Worm (Caenorhabditis elegans) whole organism, late embryonic: ENCODE measurements around the gene F46H5.7.

ENCODE experiments used
- C08G9.2 ChIP-seq: sonication (generic microtip); optimal IDR thresholded peaks from 2 replicates; lab custom pipeline; 2016; ENCODE audit warnings: mild to moderate bottlenecking, missing genetic modification characterization, moderate library complexity, missing compliant biosample characterization
- C38D4.7 ChIP-seq: fragments of 200-800 bp; sonication (Bioruptor generic); optimal IDR thresholded peaks from 2 replicates; lab custom pipeline; 2018; ENCODE audit warnings: mild to moderate bottlenecking, missing genetic modification characterization, moderate library complexity, missing compliant biosample characterization
- F13H6.1 ChIP-seq: sonication (generic microtip); optimal IDR thresholded peaks from 2 replicates; lab custom pipeline; 2016; ENCODE audit warnings: missing genetic modification characterization, missing compliant biosample characterization
- K09A11.1 ChIP-seq: sonication (generic microtip); optimal IDR thresholded peaks from 2 replicates; lab custom pipeline; 2017; ENCODE audit warnings: antibody characterized with exemption, mild to moderate bottlenecking, missing genetic modification characterization, missing compliant biosample characterization; ENCODE audit not compliant: insufficient read depth
- Y22D7AL.16 ChIP-seq: sonication (generic microtip); optimal IDR thresholded peaks from 2 replicates; lab custom pipeline; 2016; ENCODE audit warnings: missing genetic modification characterization, missing compliant biosample characterization
- ahr-1 ChIP-seq: sonication (generic microtip); optimal IDR thresholded peaks from 2 replicates; lab custom pipeline; 2016; ENCODE audit warnings: missing genetic modification characterization, missing compliant biosample characterization
- ama-1 ChIP-seq: fragments of 150-350 bp; optimal IDR thresholded peaks from 2 replicates; lab custom pipeline; 2014
- ceh-18 ChIP-seq: sonication (generic microtip); optimal IDR thresholded peaks from 2 replicates; lab custom pipeline; 2016; ENCODE audit warnings: missing genetic modification characterization, missing compliant biosample characterization
- ceh-19 ChIP-seq: fragments of 200-800 bp; sonication (Bioruptor generic); optimal IDR thresholded peaks from 2 replicates; lab custom pipeline; 2018; ENCODE audit warnings: mild to moderate bottlenecking, missing genetic modification characterization, missing compliant biosample characterization
- ceh-2 ChIP-seq: sonication (generic microtip); optimal IDR thresholded peaks from 2 replicates; lab custom pipeline; 2016; ENCODE audit warnings: missing genotype, missing genetic modification characterization, missing compliant biosample characterization
- ceh-22 ChIP-seq: sonication (generic microtip); optimal IDR thresholded peaks from 2 replicates; lab custom pipeline; 2017; ENCODE audit warnings: missing biosample characterization, missing genetic modification characterization
- ceh-24 ChIP-seq: sonication (generic microtip); optimal IDR thresholded peaks from 2 replicates; lab custom pipeline; 2016; ENCODE audit warnings: mild to moderate bottlenecking, missing genetic modification characterization, missing compliant biosample characterization
- ceh-30 ChIP-seq: fragments of 150-350 bp; optimal IDR thresholded peaks from 2 replicates; lab custom pipeline; 2014; ENCODE audit warnings: missing biosample characterization, missing genetic modification characterization
- ceh-34 ChIP-seq: sonication (generic microtip); optimal IDR thresholded peaks from 2 replicates; lab custom pipeline; 2016; ENCODE audit warnings: mild to moderate bottlenecking, missing genetic modification characterization, missing compliant biosample characterization
- ceh-6 ChIP-seq: fragments of 200-800 bp; sonication (Bioruptor generic); optimal IDR thresholded peaks from 2 replicates; lab custom pipeline; 2018; ENCODE audit warnings: mild to moderate bottlenecking, missing genetic modification characterization, missing compliant biosample characterization
- dmd-4 ChIP-seq: sonication (generic microtip); optimal IDR thresholded peaks from 2 replicates; lab custom pipeline; 2016; ENCODE audit warnings: borderline replicate concordance, missing genetic modification characterization, missing compliant biosample characterization
- elt-2 ChIP-seq: sonication (generic microtip); optimal IDR thresholded peaks from 2 replicates; lab custom pipeline; 2016; ENCODE audit warnings: missing genetic modification reagents, missing genetic modification characterization, missing compliant biosample characterization
- elt-4 ChIP-seq: sonication (generic microtip); optimal IDR thresholded peaks from 2 replicates; lab custom pipeline; 2016; ENCODE audit warnings: missing genetic modification characterization, missing compliant biosample characterization
- ets-4 ChIP-seq: sonication (generic microtip); optimal IDR thresholded peaks from 2 replicates; lab custom pipeline; 2016; ENCODE audit warnings: missing genetic modification characterization, missing compliant biosample characterization
- fkh-10 ChIP-seq: fragments of 150-350 bp; optimal IDR thresholded peaks from 2 replicates; lab custom pipeline; 2014; ENCODE audit warnings: missing biosample characterization, missing genetic modification reagents, missing genetic modification characterization
- fkh-6 ChIP-seq: sonication (generic microtip); optimal IDR thresholded peaks from 2 replicates; lab custom pipeline; 2016; ENCODE audit warnings: missing genetic modification characterization, missing compliant biosample characterization
- hlh-13 ChIP-seq: fragments of 200-800 bp; sonication (Bioruptor generic); optimal IDR thresholded peaks from 2 replicates; lab custom pipeline; 2018; ENCODE audit warnings: mild to moderate bottlenecking, missing genetic modification characterization, missing compliant biosample characterization
- hlh-30 ChIP-seq: sonication (generic microtip); optimal IDR thresholded peaks from 2 replicates; lab custom pipeline; 2017; ENCODE audit warnings: antibody characterized with exemption, missing genetic modification characterization, missing compliant biosample characterization; ENCODE audit not compliant: insufficient read depth
- hlh-8 ChIP-seq: sonication (generic microtip); optimal IDR thresholded peaks from 2 replicates; lab custom pipeline; 2016; ENCODE audit warnings: missing genotype, missing genetic modification characterization, missing compliant biosample characterization
- lim-6 ChIP-seq: sonication (generic microtip); optimal IDR thresholded peaks from 2 replicates; lab custom pipeline; 2016; ENCODE audit warnings: missing genetic modification characterization, missing compliant biosample characterization
- madf-2 ChIP-seq: sonication (generic microtip); optimal IDR thresholded peaks from 2 replicates; lab custom pipeline; 2017; ENCODE audit warnings: missing genetic modification characterization, missing compliant biosample characterization
- mec-3 ChIP-seq: sonication (generic microtip); optimal IDR thresholded peaks from 2 replicates; lab custom pipeline; 2016; ENCODE audit warnings: borderline replicate concordance, missing genetic modification characterization, missing compliant biosample characterization
- nhr-11 ChIP-seq: fragments of 150-350 bp; optimal IDR thresholded peaks from 2 replicates; lab custom pipeline; 2014; ENCODE audit warnings: missing biosample characterization, missing genetic modification characterization
- pag-3 ChIP-seq: sonication (generic microtip); optimal IDR thresholded peaks from 2 replicates; lab custom pipeline; 2016; ENCODE audit warnings: missing compliant biosample characterization, missing genetic modification characterization, borderline replicate concordance
- pat-9 ChIP-seq: fragments of 200-800 bp; sonication (Bioruptor generic); optimal IDR thresholded peaks from 2 replicates; lab custom pipeline; 2018; ENCODE audit warnings: mild to moderate bottlenecking, missing genetic modification characterization, moderate library complexity, missing compliant biosample characterization
- pqm-1 ChIP-seq: sonication (generic microtip); optimal IDR thresholded peaks from 2 replicates; lab custom pipeline; 2016; ENCODE audit warnings: missing genetic modification characterization, missing compliant biosample characterization
- pros-1 ChIP-seq: fragments of 150-350 bp; optimal IDR thresholded peaks from 2 replicates; lab custom pipeline; 2014; ENCODE audit warnings: missing biosample characterization, missing genetic modification reagents, missing genetic modification characterization
- ref-2 ChIP-seq: sonication (generic microtip); optimal IDR thresholded peaks from 2 replicates; lab custom pipeline; 2016; ENCODE audit warnings: missing genetic modification characterization, missing compliant biosample characterization
- rnt-1 ChIP-seq: sonication (generic microtip); optimal IDR thresholded peaks from 2 replicates; lab custom pipeline; 2016; ENCODE audit warnings: missing genetic modification characterization, missing compliant biosample characterization
- sdc-2 ChIP-seq: sonication (generic microtip); optimal IDR thresholded peaks from 2 replicates; lab custom pipeline; 2016; ENCODE audit warnings: missing genotype, missing genetic modification characterization, missing compliant biosample characterization
- sox-2 ChIP-seq: fragments of 200-800 bp; sonication (Bioruptor generic); IDR thresholded peaks from 2 replicates; pipeline ENCODE4 v1.3.6; 2022; ENCODE audit warnings: missing genetic modification reagents, missing genetic modification characterization, missing compliant biosample characterization
- sox-4 ChIP-seq: sonication (generic microtip); optimal IDR thresholded peaks from 2 replicates; lab custom pipeline; 2017; ENCODE audit warnings: mild to moderate bottlenecking, missing genetic modification characterization, inconsistent platforms, missing compliant biosample characterization
- syd-9 ChIP-seq: sonication (generic microtip); optimal IDR thresholded peaks from 2 replicates; lab custom pipeline; 2016; ENCODE audit warnings: mild to moderate bottlenecking, missing genetic modification characterization, moderate library complexity, missing compliant biosample characterization
- ttx-3 ChIP-seq: sonication (generic microtip); optimal IDR thresholded peaks from 2 replicates; lab custom pipeline; 2016; ENCODE audit warnings: missing genetic modification reagents, missing genetic modification characterization, missing compliant biosample characterization
- unc-3 ChIP-seq, 2 experiments: fragments of 200-800 bp in 1 of 2; sonication (Bioruptor generic) in 1 of 2; sonication (generic microtip) in 1 of 2; conservative IDR thresholded peaks in 1 of 2; optimal IDR thresholded peaks in 1 of 2; 2 replicates each; pipeline versions ENCODE4 v1.3.6 to Lab custom; 2016 to 2022; ENCODE audit warnings: missing compliant biosample characterization in 2 of 2, missing genetic modification characterization in 2 of 2, missing genetic modification reagents in 1 of 2
- unc-42 ChIP-seq: sonication (generic microtip); optimal IDR thresholded peaks from 2 replicates; lab custom pipeline; 2016; ENCODE audit warnings: missing genotype, missing genetic modification characterization, missing compliant biosample characterization
- unc-55 ChIP-seq: sonication (generic microtip); optimal IDR thresholded peaks from 2 replicates; lab custom pipeline; 2017; ENCODE audit warnings: missing biosample characterization, missing genetic modification reagents, missing genetic modification characterization
- unc-86 ChIP-seq: sonication (generic microtip); optimal IDR thresholded peaks from 2 replicates; lab custom pipeline; 2016; ENCODE audit warnings: missing genetic modification characterization, missing compliant biosample characterization
- ztf-16 ChIP-seq: sonication (generic microtip); optimal IDR thresholded peaks from 2 replicates; lab custom pipeline; 2017; ENCODE audit warnings: missing genetic modification characterization, missing compliant biosample characterization

The F46H5.7 gene

ce11 chrX:7234074-7234453 lies 8.7 kb downstream of the F46H5.7 start:
- no peak for TF ChIP-seq C38D4.7 (GFP tag; lab: Kevin White, UChicago)

- TF ChIP-seq ets-4 (tag; lab: Kevin White, UChicago), result no peak
- TF ChIP-seq ceh-18 (tag; lab: Kevin White, UChicago), result no peak
- TF ChIP-seq ceh-34 (tag; lab: Kevin White, UChicago), result peak; percentile 34
- peak; percentile 38 for TF ChIP-seq elt-2 (tag; lab: Kevin White, UChicago)
- no peak for TF ChIP-seq ceh-19
- TF ChIP-seq pat-9 (tag; lab: Kevin White, UChicago), result no peak
- TF ChIP-seq ama-1 (lab: Kevin White, UChicago), result no peak
- TF ChIP-seq hlh-13, result no peak
- no peak for TF ChIP-seq fkh-10 (GFP tag; lab: Kevin White, UChicago)
- TF ChIP-seq K09A11.1 (tag; lab: Kevin White, UChicago), result no peak
Measured at ce11 chrX:7233127-7234073, 9.4 kb downstream of the F46H5.7 start.

ce11 chrX:7232158-7232822 lies 10.5 kb downstream of the F46H5.7 start:
- TF ChIP-seq unc-86 (no peak), rnt-1 (tag; lab: Kevin White, UChicago) (no peak), fkh-10 (GFP tag; lab: Kevin White, UChicago) (no peak), syd-9 (tag; lab: Kevin White, UChicago) (peak; percentile 74), unc-42 (peak; percentile 50), C38D4.7 (GFP tag; lab: Kevin White, UChicago) (no peak), hlh-30 (tag; lab: Kevin White, UChicago) (no peak), ceh-2 (no peak), madf-2 (tag; lab: Kevin White, UChicago) (no peak), C08G9.2 (tag; lab: Kevin White, UChicago) (no peak), ceh-24 (tag; lab: Kevin White, UChicago) (no peak), nhr-11 (tag; lab: Kevin White, UChicago) (no peak), ttx-3 (tag; lab: Kevin White, UChicago) (no peak), Y22D7AL.16 (no peak), ceh-34 (tag; lab: Kevin White, UChicago) (peak; percentile 2), ceh-6 (GFP tag; lab: Kevin White, UChicago) (no peak), sox-2 (GFP tag; lab: Robert Waterston, UW) (no peak), fkh-6 (tag; lab: Kevin White, UChicago) (no peak), elt-2 (tag; lab: Kevin White, UChicago) (no peak), sox-4 (tag; lab: Kevin White, UChicago) (no peak), pros-1 (tag; lab: Kevin White, UChicago) (no peak), hlh-8 (tag; lab: Kevin White, UChicago) (no peak), ztf-16 (tag; lab: Kevin White, UChicago) (no peak), unc-55 (GFP tag; lab: Kevin White, UChicago) (peak; percentile 4), mec-3 (tag; lab: Kevin White, UChicago) (no peak), unc-3 (GFP tag; conservative IDR thresholded peaks at IDR 0.05; lab: Robert Waterston, UW) (no peak), unc-3 (tag; optimal IDR thresholded peaks at IDR 0.05; lab: Kevin White, UChicago) (no peak), ceh-22 (tag; lab: Kevin White, UChicago) (no peak), elt-4 (tag; lab: Kevin White, UChicago) (no peak), pag-3 (tag; lab: Kevin White, UChicago) (no peak), pat-9 (tag; lab: Kevin White, UChicago) (no peak), pqm-1 (tag; lab: Kevin White, UChicago) (no peak), sdc-2 (tag; lab: Kevin White, UChicago) (no peak), ahr-1 (no peak), dmd-4 (tag; lab: Kevin White, UChicago) (no peak), ama-1 (lab: Kevin White, UChicago) (no peak), F13H6.1 (tag; lab: Kevin White, UChicago) (no peak), ref-2 (tag; lab: Kevin White, UChicago) (peak; percentile 45), lim-6 (tag; lab: Kevin White, UChicago) (no peak), ceh-30 (tag; lab: Kevin White, UChicago) (no peak), hlh-13 (no peak), ceh-19 (no peak)
